Worm (Caenorhabditis elegans): ENCODE data around the gene gst-21.

gst-21 gene

ce11 chrV:1731918-1732317 lies at the start of gene gst-21:
Gene gst-21 (minus strand): TSS chrV:1732018.
- TF ChIP-seq dao-5 (tag; optimal IDR thresholded peaks at IDR 0.05), result no peak
- TF ChIP-seq W03F9.2 (tag; optimal IDR thresholded peaks at IDR 0.05), result no peak
- no peak for TF ChIP-seq him-1 (tag; optimal IDR thresholded peaks at IDR 0.05)

DNA sequence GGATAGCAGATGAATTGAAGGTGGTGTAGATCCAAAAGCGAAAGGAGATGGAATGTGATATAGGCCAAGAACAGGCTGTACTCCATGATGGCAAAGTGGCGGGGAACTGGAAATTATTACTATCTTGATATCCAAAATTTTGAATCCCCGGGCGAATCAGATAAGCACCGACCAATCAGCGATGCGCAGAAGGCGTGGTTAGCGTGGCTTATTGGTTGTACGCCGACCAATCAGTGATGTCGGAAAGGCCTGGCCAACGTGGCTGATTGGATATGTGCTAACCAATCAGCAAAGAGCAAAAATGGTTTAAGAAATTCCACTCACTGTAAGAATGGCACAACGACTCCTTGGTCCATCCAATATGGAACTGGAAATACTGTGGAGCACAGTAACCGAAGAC lies 48.2 kb upstream of the gst-21 start:
- TF ChIP-seq W03F9.2 (tag; optimal IDR thresholded peaks at IDR 0.05), result no peak
- no peak for TF ChIP-seq dao-5 (tag; optimal IDR thresholded peaks at IDR 0.05)
- TF ChIP-seq him-1 (tag; optimal IDR thresholded peaks at IDR 0.05), result no peak

ce11 chrV:1779136-1779535 lies 47.3 kb upstream of the gst-21 start, which contains the start of gene F36H9.4:
Gene F36H9.4 (minus strand): TSS chrV:1779236.
- TF ChIP-seq him-1 (tag; optimal IDR thresholded peaks at IDR 0.05), result no peak
- no peak for TF ChIP-seq W03F9.2 (tag; optimal IDR thresholded peaks at IDR 0.05)
- TF ChIP-seq dao-5 (tag; optimal IDR thresholded peaks at IDR 0.05), result no peak

DNA sequence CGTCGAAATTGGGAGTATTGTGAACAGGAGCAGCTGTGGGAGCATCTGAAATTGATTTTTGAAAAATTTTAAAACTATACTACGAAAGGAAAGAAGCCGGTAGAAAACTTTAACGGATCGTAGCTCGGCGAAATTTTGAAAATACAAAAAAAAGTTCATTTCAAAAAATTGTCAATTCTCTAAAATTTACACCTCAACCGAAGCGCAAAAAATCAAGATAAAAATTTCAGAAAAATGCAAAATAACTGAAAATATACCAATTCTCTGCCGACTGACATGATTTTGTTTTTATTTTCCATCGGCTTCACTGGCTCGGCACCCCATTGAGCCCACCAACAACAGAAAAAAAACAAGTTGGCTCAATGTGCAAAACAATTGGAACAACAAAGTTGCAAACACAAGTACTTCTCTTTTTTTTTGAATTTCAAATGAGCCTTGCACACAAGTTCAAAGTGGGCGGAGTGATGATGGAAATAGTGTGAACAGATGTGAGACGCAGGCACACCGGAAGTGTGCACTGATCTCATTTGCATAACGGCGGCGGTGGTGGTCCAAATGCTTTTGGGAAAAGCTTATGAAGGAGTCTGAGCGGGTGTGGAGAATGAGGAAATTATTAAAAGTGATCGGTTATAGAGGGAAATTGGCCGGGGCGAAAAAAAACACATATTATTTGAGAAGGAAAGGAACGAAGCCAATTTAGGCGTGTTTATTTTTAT lies 43.2 kb upstream of the gst-21 start, which contains the start of gene F36H9.7:
Gene F36H9.7 (minus strand): TSS at position 51 of the 716 bp plus-strand sequence.
- TF ChIP-seq dao-5 (tag; optimal IDR thresholded peaks at IDR 0.05) (no peak), W03F9.2 (tag; optimal IDR thresholded peaks at IDR 0.05) (no peak), him-1 (tag; optimal IDR thresholded peaks at IDR 0.05) (no peak)

- TF ChIP-seq W03F9.2 (tag; optimal IDR thresholded peaks at IDR 0.05) (no peak), him-1 (tag; optimal IDR thresholded peaks at IDR 0.05) (no peak), dao-5 (tag; optimal IDR thresholded peaks at IDR 0.05) (no peak)
Observed at ce11 chrV:1773120-1773519, 41.3 kb upstream of the gst-21 start.

ce11 chrV:1771727-1772126 lies 39.9 kb upstream of the gst-21 start, which contains the start of gene dhs-13:
Gene dhs-13 (minus strand): TSS chrV:1771734.
- no peak for TF ChIP-seq dao-5 (tag; optimal IDR thresholded peaks at IDR 0.05)
- TF ChIP-seq him-1 (tag; optimal IDR thresholded peaks at IDR 0.05), result no peak
- TF ChIP-seq W03F9.2 (tag; optimal IDR thresholded peaks at IDR 0.05), result no peak

ce11 chrV:1767427-1767826 lies 35.6 kb upstream of the gst-21 start:
- TF ChIP-seq W03F9.2 (tag; optimal IDR thresholded peaks at IDR 0.05), result no peak
- no peak for TF ChIP-seq him-1 (tag; optimal IDR thresholded peaks at IDR 0.05)
- no peak for TF ChIP-seq dao-5 (tag; optimal IDR thresholded peaks at IDR 0.05)

DNA sequence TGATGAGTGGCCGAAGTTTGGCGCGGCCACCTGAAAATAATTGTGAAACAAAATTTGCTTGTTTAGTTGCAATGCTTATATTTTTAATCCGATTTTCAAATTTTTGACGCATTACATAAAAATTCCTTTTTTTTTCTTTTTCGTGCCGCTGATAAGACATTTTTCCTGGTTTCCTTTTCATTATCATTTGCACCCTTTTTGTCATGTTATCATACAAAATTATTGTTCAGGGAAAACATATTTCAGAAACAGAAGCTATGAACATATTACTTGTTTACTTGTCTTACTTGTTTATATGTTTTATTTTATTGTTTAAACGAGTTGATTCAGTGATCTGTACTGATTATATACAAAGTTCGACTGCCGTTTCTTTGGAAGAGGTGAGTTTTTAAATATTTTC lies 28.9 kb upstream of the gst-21 start, which contains the start of gene clec-205:
Gene clec-205 (plus strand): TSS at position 212 of the 400 bp plus-strand sequence.
- no peak for TF ChIP-seq dao-5 (tag; optimal IDR thresholded peaks at IDR 0.05)
- TF ChIP-seq W03F9.2 (tag; optimal IDR thresholded peaks at IDR 0.05), result no peak
- TF ChIP-seq him-1 (tag; optimal IDR thresholded peaks at IDR 0.05), result no peak

DNA sequence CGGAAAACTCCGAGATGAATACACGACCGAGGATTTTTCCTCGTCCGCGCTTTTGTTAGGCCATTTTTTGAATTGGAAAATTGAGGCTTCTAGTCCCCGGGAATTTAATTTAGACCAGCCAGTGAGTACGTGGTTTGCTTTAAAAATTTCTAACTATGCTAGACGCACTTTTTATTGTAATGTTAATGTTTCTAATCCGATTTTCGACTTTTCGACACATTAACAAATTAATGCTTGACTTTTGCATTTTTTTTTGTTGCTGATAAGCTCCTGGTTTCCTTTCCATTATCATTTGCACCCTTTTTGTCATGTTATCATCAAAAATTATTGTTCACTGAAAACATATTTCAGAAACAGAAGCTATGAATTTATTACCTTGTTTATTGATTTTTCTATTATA lies 25.0 kb upstream of the gst-21 start, which contains the start of gene clec-204:
Gene clec-204 (plus strand): TSS at position 301 of the 400 bp plus-strand sequence.
- TF ChIP-seq dao-5 (tag; optimal IDR thresholded peaks at IDR 0.05), result no peak
- TF ChIP-seq him-1 (tag; optimal IDR thresholded peaks at IDR 0.05), result no peak
- TF ChIP-seq W03F9.2 (tag; optimal IDR thresholded peaks at IDR 0.05), result no peak

- no peak for TF ChIP-seq W03F9.2 (tag; optimal IDR thresholded peaks at IDR 0.05)
- no peak for TF ChIP-seq him-1 (tag; optimal IDR thresholded peaks at IDR 0.05)
Observed at ce11 chrV:1756099-1756498, 24.3 kb upstream of the gst-21 start.

ce11 chrV:1755589-1755988 lies 23.8 kb upstream of the gst-21 start, which contains the start of gene ZK697.14:
Gene ZK697.14 (minus strand): TSS chrV:1755689.
- TF ChIP-seq dao-5 (tag; optimal IDR thresholded peaks at IDR 0.05) (no peak), W03F9.2 (tag; optimal IDR thresholded peaks at IDR 0.05) (no peak), him-1 (tag; optimal IDR thresholded peaks at IDR 0.05) (no peak)

DNA sequence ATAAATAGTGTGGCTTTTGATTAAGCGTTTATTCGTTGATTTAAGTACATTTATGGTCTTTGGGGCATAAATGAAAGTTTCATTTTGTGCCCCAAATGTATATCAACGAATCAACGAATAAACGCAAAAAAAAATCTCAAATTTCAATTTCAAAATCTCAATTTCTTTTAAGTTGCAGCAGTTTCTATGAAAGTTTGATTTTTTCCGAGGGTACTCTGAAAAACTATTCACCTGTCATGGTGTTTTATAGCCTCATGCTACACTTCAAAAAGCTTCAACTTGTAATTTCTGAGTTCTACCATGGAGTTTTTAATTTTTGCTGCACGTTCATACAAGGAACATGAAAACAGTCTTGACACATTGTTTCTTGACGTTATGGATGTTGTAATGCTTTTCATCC lies 20.7 kb upstream of the gst-21 start, which contains the start of gene ZK697.1:
Gene ZK697.1 (plus strand): TSS at position 301 of the 400 bp plus-strand sequence.
- no peak for TF ChIP-seq him-1 (tag; optimal IDR thresholded peaks at IDR 0.05)
- TF ChIP-seq dao-5 (tag; optimal IDR thresholded peaks at IDR 0.05), result no peak
- TF ChIP-seq W03F9.2 (tag; optimal IDR thresholded peaks at IDR 0.05), result no peak

- no peak for TF ChIP-seq W03F9.2 (tag; optimal IDR thresholded peaks at IDR 0.05)
- no peak for TF ChIP-seq dao-5 (tag; optimal IDR thresholded peaks at IDR 0.05)
- no peak for TF ChIP-seq him-1 (tag; optimal IDR thresholded peaks at IDR 0.05)
Observed at ce11 chrV:1751449-1751848, 19.6 kb upstream of the gst-21 start, which contains the start of gene srh-199. Gene srh-199 (minus strand): TSS chrV:1751549.

DNA sequence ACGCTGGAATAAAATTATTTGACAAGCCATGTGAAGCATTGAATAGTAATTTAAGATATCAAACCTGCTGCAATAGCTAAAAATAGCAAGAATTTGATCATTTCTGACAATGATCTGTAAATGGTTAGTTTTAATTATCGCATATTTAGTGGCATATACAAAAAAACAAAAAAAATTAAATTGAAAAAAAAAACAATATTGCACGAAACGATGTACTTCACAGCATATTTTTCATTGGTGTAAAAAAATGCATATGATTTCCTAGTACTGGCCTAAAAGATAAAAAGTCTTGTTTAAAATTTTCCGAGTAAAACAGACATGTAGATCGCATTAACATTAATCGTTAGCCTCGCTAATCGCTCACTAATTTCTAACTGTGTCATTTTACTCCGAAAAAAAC lies 17.2 kb upstream of the gst-21 start, which contains the start of gene ZK697.8:
Gene ZK697.8 (minus strand): TSS at position 101 of the 400 bp plus-strand sequence.
- TF ChIP-seq dao-5 (tag; optimal IDR thresholded peaks at IDR 0.05) (no peak), him-1 (tag; optimal IDR thresholded peaks at IDR 0.05) (no peak), W03F9.2 (tag; optimal IDR thresholded peaks at IDR 0.05) (no peak)

Data from whole organism, L4/young adult.